Worm (Caenorhabditis elegans) whole organism, mixed stage, embryonic: Measurements from ENCODE around the gene degt-1.

ENCODE experiments used
- M03D4.4 ChIP-seq: sonication (generic microtip); optimal IDR thresholded peaks from 2 replicates; lab custom pipeline; 2017; ENCODE audit warnings: mild to moderate bottlenecking, missing genetic modification characterization, missing compliant biosample characterization
- bed-3 ChIP-seq: fragments of 200-800 bp; sonication (Bioruptor generic); optimal IDR thresholded peaks from 3 replicates; lab custom pipeline; 2018; ENCODE audit warnings: mild to moderate bottlenecking, missing genetic modification characterization, moderate library complexity, missing compliant biosample characterization
- blmp-1 ChIP-seq: fragments of 150-350 bp; optimal IDR thresholded peaks from 2 replicates; lab custom pipeline; 2014; ENCODE audit warnings: missing biosample characterization, missing genetic modification characterization
- ceh-83 ChIP-seq: fragments of 200-800 bp; sonication (Bioruptor generic); optimal IDR thresholded peaks from 2 replicates; lab custom pipeline; 2018; ENCODE audit warnings: mild to moderate bottlenecking, missing genetic modification characterization, missing compliant biosample characterization
- ces-1 ChIP-seq: fragments of 150-350 bp; optimal IDR thresholded peaks from 2 replicates; lab custom pipeline; 2014; ENCODE audit warnings: missing biosample characterization, missing genetic modification reagents, missing genetic modification characterization
- cnd-1 ChIP-seq: fragments of 200-800 bp; sonication (Bioruptor generic); optimal IDR thresholded peaks from 2 replicates; lab custom pipeline; 2018; ENCODE audit warnings: mild to moderate bottlenecking, missing genetic modification characterization, missing compliant biosample characterization
- elt-1 ChIP-seq: sonication (generic microtip); optimal IDR thresholded peaks from 2 replicates; lab custom pipeline; 2017; ENCODE audit warnings: missing genetic modification characterization, mild to moderate bottlenecking, missing compliant biosample characterization, antibody characterized with exemption, moderate library complexity, borderline replicate concordance; ENCODE audit not compliant: insufficient read depth
- elt-3 ChIP-seq: fragments of 150-350 bp; optimal IDR thresholded peaks from 2 replicates; lab custom pipeline; 2014; ENCODE audit warnings: missing biosample characterization, missing genetic modification characterization
- flh-1 ChIP-seq: fragments of 200-800 bp; sonication (Bioruptor generic); optimal IDR thresholded peaks from 2 replicates; lab custom pipeline; 2018; ENCODE audit warnings: mild to moderate bottlenecking, missing genetic modification characterization, moderate library complexity, missing compliant biosample characterization
- ham-2 ChIP-seq: fragments of 200-800 bp; sonication (Bioruptor generic); optimal IDR thresholded peaks from 2 replicates; lab custom pipeline; 2018; ENCODE audit warnings: mild to moderate bottlenecking, missing genetic modification characterization, missing compliant biosample characterization
- hlh-1 ChIP-seq: fragments of 150-350 bp; optimal IDR thresholded peaks from 2 replicates; lab custom pipeline; 2014; ENCODE audit warnings: missing biosample characterization, missing genetic modification reagents, missing genetic modification characterization
- lin-13 ChIP-seq: fragments of 150-350 bp; optimal IDR thresholded peaks from 2 replicates; lab custom pipeline; 2014; ENCODE audit warnings: missing biosample characterization, missing genetic modification characterization
- lin-32 ChIP-seq: fragments of 200-800 bp; sonication (Bioruptor generic); optimal IDR thresholded peaks from 2 replicates; lab custom pipeline; 2018; ENCODE audit warnings: mild to moderate bottlenecking, missing genetic modification characterization, missing compliant biosample characterization
- lsy-2 ChIP-seq: fragments of 150-350 bp; optimal IDR thresholded peaks from 2 replicates; lab custom pipeline; 2014; ENCODE audit warnings: missing biosample characterization, missing genetic modification characterization
- mab-5 ChIP-seq: fragments of 150-350 bp; optimal IDR thresholded peaks from 2 replicates; lab custom pipeline; 2014; ENCODE audit warnings: missing biosample characterization, missing genetic modification characterization
- mep-1 ChIP-seq: fragments of 150-350 bp; optimal IDR thresholded peaks from 2 replicates; lab custom pipeline; 2017; ENCODE audit warnings: missing biosample characterization, missing genetic modification reagents, missing genetic modification characterization, inconsistent platforms
- mls-2 ChIP-seq: sonication (generic microtip); optimal IDR thresholded peaks from 2 replicates; lab custom pipeline; 2016; ENCODE audit warnings: mild to moderate bottlenecking, missing genetic modification characterization, moderate library complexity, missing compliant biosample characterization
- nhr-12 ChIP-seq: fragments of 150-350 bp; optimal IDR thresholded peaks from 2 replicates; lab custom pipeline; 2014; ENCODE audit warnings: missing biosample characterization, missing genetic modification characterization
- nhr-2 ChIP-seq: fragments of 150-350 bp; optimal IDR thresholded peaks from 2 replicates; lab custom pipeline; 2014; ENCODE audit warnings: missing biosample characterization, missing genetic modification characterization
- nhr-237 ChIP-seq: fragments of 150-350 bp; optimal IDR thresholded peaks from 2 replicates; lab custom pipeline; 2014; ENCODE audit warnings: missing biosample characterization, missing genetic modification characterization
- nhr-76 ChIP-seq: sonication (generic microtip); optimal IDR thresholded peaks from 2 replicates; lab custom pipeline; 2017; ENCODE audit warnings: missing biosample characterization, missing genetic modification characterization
- pha-4 ChIP-seq: fragments of 150-350 bp; optimal IDR thresholded peaks from 2 replicates; lab custom pipeline; 2018; ENCODE audit warnings: missing biosample characterization, missing genetic modification reagents, missing genetic modification characterization
- sem-2 ChIP-seq: fragments of 200-800 bp; sonication (Bioruptor generic); optimal IDR thresholded peaks from 2 replicates; lab custom pipeline; 2018; ENCODE audit warnings: mild to moderate bottlenecking, missing genetic modification characterization, missing compliant biosample characterization
- snpc-4 ChIP-seq: fragments of 150-350 bp; optimal IDR thresholded peaks from 2 replicates; lab custom pipeline; 2014; ENCODE audit warnings: missing biosample characterization, missing genetic modification characterization
- sptf-1 ChIP-seq: sonication (generic microtip); optimal IDR thresholded peaks from 2 replicates; lab custom pipeline; 2017; ENCODE audit warnings: mild to moderate bottlenecking, missing genetic modification characterization, moderate library complexity, missing compliant biosample characterization
- tbx-8 ChIP-seq: fragments of 200-800 bp; sonication (Bioruptor generic); optimal IDR thresholded peaks from 2 replicates; lab custom pipeline; 2018; ENCODE audit warnings: mild to moderate bottlenecking, missing genetic modification characterization, moderate library complexity, missing compliant biosample characterization
- unc-120 ChIP-seq: sonication (generic microtip); optimal IDR thresholded peaks from 2 replicates; lab custom pipeline; 2017; ENCODE audit warnings: missing genetic modification characterization, missing compliant biosample characterization; ENCODE audit not compliant: poor library complexity, severe bottlenecking
- unc-39 ChIP-seq: fragments of 150-350 bp; optimal IDR thresholded peaks from 2 replicates; lab custom pipeline; 2014; ENCODE audit warnings: missing biosample characterization, missing genetic modification characterization
- unc-62 ChIP-seq: fragments of 150-350 bp; optimal IDR thresholded peaks from 2 replicates; lab custom pipeline; 2014; ENCODE audit warnings: missing biosample characterization, missing genetic modification reagents, missing genetic modification characterization
- ztf-11 ChIP-seq: fragments of 150-350 bp; optimal IDR thresholded peaks from 2 replicates; lab custom pipeline; 2014; ENCODE audit warnings: missing biosample characterization, missing genetic modification characterization

The degt-1 gene

ce11 chrV:10540024-10540423 lies at the start of gene degt-1:
Gene degt-1 (plus strand): TSS chrV:10540324.
- TF ChIP-seq mab-5 (no peak), cnd-1 (tag; lab: Kevin White, UChicago) (no peak), bed-3 (GFP tag; lab: Kevin White, UChicago) (no peak)

DNA sequence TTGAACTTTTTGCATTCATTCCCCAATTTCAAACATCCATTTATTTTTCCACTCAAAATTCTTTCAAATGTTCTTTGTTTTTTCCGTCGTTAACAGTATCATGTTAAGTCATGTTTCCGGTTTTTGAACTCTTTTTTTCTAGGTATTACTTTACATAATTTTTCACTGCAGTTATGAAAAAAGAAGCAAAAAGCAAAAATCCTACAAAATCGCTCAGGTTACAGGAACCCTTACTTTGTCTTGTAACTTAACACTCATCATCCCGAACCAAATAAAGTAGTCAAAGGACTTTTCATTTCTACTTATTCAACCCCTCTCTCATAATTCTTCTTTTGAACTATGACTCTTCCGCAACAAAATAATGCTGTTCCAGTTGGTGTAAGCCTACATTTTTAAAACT lies 48.7 kb upstream of the degt-1 start, which contains the start of gene aqp-5:
aqp-5 (plus strand) TSS at position 301 of the 400 bp plus-strand sequence.
- no peak for TF ChIP-seq nhr-237 (tag; lab: Kevin White, UChicago)
- no peak for TF ChIP-seq pha-4 (tag; lab: Kevin White, UChicago)
- no peak for TF ChIP-seq sem-2 (GFP tag; lab: Kevin White, UChicago)
- no peak for TF ChIP-seq lin-32 (GFP tag; lab: Kevin White, UChicago)
- TF ChIP-seq mep-1: no peak
- no peak for TF ChIP-seq sptf-1 (tag; lab: Kevin White, UChicago)
- no peak for TF ChIP-seq unc-120 (tag; lab: Kevin White, UChicago)
- TF ChIP-seq ces-1 (GFP tag; lab: Kevin White, UChicago): no peak
- TF ChIP-seq, all 35 proteins: peak for 0

DNA sequence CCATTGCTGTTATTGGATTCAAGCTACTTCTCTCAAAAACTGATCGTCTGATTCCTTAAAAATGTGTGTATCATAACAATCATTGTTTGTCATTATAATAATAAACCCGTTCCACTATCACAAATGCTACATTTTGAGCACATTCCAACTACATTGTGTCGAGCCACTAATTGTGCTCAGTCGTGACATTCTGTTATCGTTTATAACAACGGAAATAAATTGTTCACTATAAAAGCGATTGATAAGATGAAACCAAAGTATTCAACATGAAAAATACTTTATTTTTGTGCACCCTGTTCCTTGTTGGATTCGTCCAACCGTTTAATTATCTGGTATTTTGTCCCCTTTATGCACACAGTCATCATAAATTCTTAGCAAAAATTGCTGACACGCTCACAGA lies 47.0 kb upstream of the degt-1 start, which contains the start of gene ugt-33:
ugt-33 (plus strand) TSS at position 260 of the 400 bp plus-strand sequence.
- TF ChIP-seq nhr-76 (no peak), unc-62 (no peak), flh-1 (GFP tag; lab: Kevin White, UChicago) (no peak), ces-1 (GFP tag; lab: Kevin White, UChicago) (no peak), ceh-83 (GFP tag; lab: Kevin White, UChicago) (no peak), snpc-4 (tag; lab: Kevin White, UChicago) (no peak), ztf-11 (tag; lab: Kevin White, UChicago) (no peak), nhr-12 (tag; lab: Kevin White, UChicago) (no peak), blmp-1 (tag; lab: Kevin White, UChicago) (no peak), lsy-2 (tag; lab: Kevin White, UChicago) (no peak), unc-120 (tag; lab: Kevin White, UChicago) (no peak), sem-2 (GFP tag; lab: Kevin White, UChicago) (no peak), ham-2 (no peak), lin-32 (GFP tag; lab: Kevin White, UChicago) (no peak), mab-5 (no peak), lin-13 (tag; lab: Kevin White, UChicago) (no peak), tbx-8 (no peak)
- TF ChIP-seq, all 35 proteins: peak for 0

DNA sequence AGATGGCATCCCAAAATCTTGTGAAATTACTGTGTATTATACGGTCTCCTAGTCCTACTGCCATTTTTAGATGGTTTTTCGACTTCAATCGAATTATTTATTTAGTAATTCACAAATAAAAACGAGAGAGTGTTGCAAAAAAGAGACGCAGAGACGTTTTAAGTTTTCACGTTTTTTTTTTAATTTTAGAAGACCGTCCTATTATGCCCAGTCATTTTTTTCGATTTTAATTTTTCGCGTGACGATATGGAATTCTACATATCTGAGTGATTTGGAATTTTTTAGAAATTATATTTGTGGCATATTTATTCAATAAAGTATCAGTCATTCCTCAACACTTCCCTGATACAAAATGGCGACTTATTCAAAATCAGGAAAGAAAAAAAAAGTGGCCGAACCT lies 43.4 kb upstream of the degt-1 start, which contains the start of gene C35A5.4:
C35A5.4 (plus strand) TSS at position 301 of the 400 bp plus-strand sequence.
- TF ChIP-seq tbx-8: no peak
- no peak for TF ChIP-seq sptf-1 (tag; lab: Kevin White, UChicago)
- TF ChIP-seq nhr-237 (tag; lab: Kevin White, UChicago): no peak
- TF ChIP-seq ztf-11 (tag; lab: Kevin White, UChicago): no peak
- TF ChIP-seq lin-13 (tag; lab: Kevin White, UChicago): no peak
- no peak for TF ChIP-seq pha-4 (tag; lab: Kevin White, UChicago)
- TF ChIP-seq nhr-2 (tag; lab: Kevin White, UChicago): no peak
- TF ChIP-seq hlh-1 (tag; lab: Kevin White, UChicago): no peak
- no peak for TF ChIP-seq mab-5
- no peak for TF ChIP-seq bed-3 (GFP tag; lab: Kevin White, UChicago)
- TF ChIP-seq ham-2: no peak
- TF ChIP-seq elt-3: no peak
- no peak for TF ChIP-seq elt-1 (tag; lab: Kevin White, UChicago)
- no peak for TF ChIP-seq unc-120 (tag; lab: Kevin White, UChicago)

- TF ChIP-seq elt-1 (tag; lab: Kevin White, UChicago) (no peak), nhr-2 (tag; lab: Kevin White, UChicago) (no peak), unc-39 (tag; lab: Kevin White, UChicago) (no peak), pha-4 (tag; lab: Kevin White, UChicago) (no peak), cnd-1 (tag; lab: Kevin White, UChicago) (no peak), nhr-76 (no peak), ham-2 (no peak), mep-1 (no peak), bed-3 (GFP tag; lab: Kevin White, UChicago) (no peak), sem-2 (GFP tag; lab: Kevin White, UChicago) (no peak), sptf-1 (tag; lab: Kevin White, UChicago) (no peak), mls-2 (tag; lab: Kevin White, UChicago) (no peak), flh-1 (GFP tag; lab: Kevin White, UChicago) (no peak), tbx-8 (no peak), ztf-11 (tag; lab: Kevin White, UChicago) (no peak), nhr-237 (tag; lab: Kevin White, UChicago) (no peak), blmp-1 (tag; lab: Kevin White, UChicago) (no peak), M03D4.4 (no peak), snpc-4 (tag; lab: Kevin White, UChicago) (no peak)
These were observed 38.8 kb upstream of the degt-1 start, which contains the start of gene C35A5.3 for ce11 chrV:10501295-10501694. Gene C35A5.3 (minus strand): TSS chrV:10501395.
